Fruit fly (Drosophila melanogaster) whole organism, embryonic: ENCODE measurements around the gene CG14230.
A peak's percentile ranks its signal among the peaks of the same experiment; 100 is the strongest.

Experiments
- BEAF-32 ChIP-seq: fragments of 200-800 bp; sonication (Bioruptor generic); optimal IDR thresholded peaks from 3 replicates; lab custom pipeline; 2017; ENCODE audit warnings: missing biosample characterization, missing genetic modification characterization, mild to moderate bottlenecking, moderate library complexity, missing genetic modification reagents
- Bteb2 ChIP-seq: fragments of 200-800 bp; sonication (Bioruptor generic); optimal IDR thresholded peaks from 2 replicates; lab custom pipeline; 2016; ENCODE audit warnings: missing biosample characterization, missing genetic modification characterization
- CG10267 ChIP-seq: fragments of 200-800 bp; sonication (Bioruptor generic); optimal IDR thresholded peaks from 2 replicates; lab custom pipeline; 2018; ENCODE audit warnings: missing biosample characterization, mild to moderate bottlenecking, missing genetic modification characterization, moderate library complexity
- CG11456 ChIP-seq: fragments of 200-800 bp; sonication (Bioruptor generic); IDR thresholded peaks from 3 replicates; pipeline ENCODE4 v1.3.6; 2022; ENCODE audit warnings: missing biosample characterization, missing genetic modification characterization
- CG11560 ChIP-seq: fragments of 200-800 bp; sonication (Bioruptor generic); IDR thresholded peaks from 3 replicates; pipeline ENCODE4 v1.3.6; 2022; ENCODE audit warnings: missing biosample characterization, missing genetic modification characterization
- CG12769 ChIP-seq: fragments of 200-800 bp; sonication (Bioruptor generic); optimal IDR thresholded peaks from 2 replicates; lab custom pipeline; 2019; ENCODE audit warnings: missing biosample characterization, mild to moderate bottlenecking, missing genetic modification characterization, moderate library complexity
- CG13287 ChIP-seq: fragments of 200-800 bp; sonication (Bioruptor generic); IDR thresholded peaks from 2 replicates; pipeline ENCODE4 v1.3.6; 2022; ENCODE audit warnings: missing biosample characterization, missing genetic modification characterization; ENCODE audit not compliant: partially characterized antibody
- CG13296 ChIP-seq: fragments of 200-800 bp; sonication (Bioruptor generic); optimal IDR thresholded peaks from 3 replicates; lab custom pipeline; 2018; ENCODE audit warnings: missing biosample characterization, mild to moderate bottlenecking, missing genetic modification characterization
- CG15514 ChIP-seq: fragments of 200-800 bp; sonication (Bioruptor generic); optimal IDR thresholded peaks from 3 replicates; lab custom pipeline; 2017; ENCODE audit warnings: missing biosample characterization, missing genetic modification characterization, mild to moderate bottlenecking, moderate library complexity, missing genetic modification reagents
- CG15601 ChIP-seq: fragments of 200-800 bp; sonication (Bioruptor generic); optimal IDR thresholded peaks from 3 replicates; lab custom pipeline; 2019; ENCODE audit warnings: missing biosample characterization, mild to moderate bottlenecking, missing genetic modification characterization, moderate library complexity
- CG17328 ChIP-seq: fragments of 200-800 bp; sonication (Bioruptor generic); IDR thresholded peaks from 2 replicates; pipeline ENCODE4 v1.3.6; 2022; ENCODE audit warnings: missing biosample characterization, missing genetic modification characterization
- CG17802 ChIP-seq: fragments of 200-800 bp; sonication (Bioruptor generic); optimal IDR thresholded peaks from 2 replicates; lab custom pipeline; 2018; ENCODE audit warnings: missing biosample characterization, mild to moderate bottlenecking, missing genetic modification characterization, moderate library complexity
- CG4424 ChIP-seq: fragments of 200-800 bp; sonication (Bioruptor generic); optimal IDR thresholded peaks from 3 replicates; lab custom pipeline; 2016; ENCODE audit warnings: missing biosample characterization, missing genetic modification characterization
- CG4617 ChIP-seq: fragments of 200-800 bp; sonication (Bioruptor generic); optimal IDR thresholded peaks from 3 replicates; lab custom pipeline; 2016; ENCODE audit warnings: missing biosample characterization, missing genetic modification characterization, borderline replicate concordance
- CG5953 ChIP-seq: fragments of 200-800 bp; sonication (Bioruptor generic); IDR thresholded peaks from 2 replicates; pipeline ENCODE4 v1.3.6; 2022; ENCODE audit warnings: missing biosample characterization, missing genetic modification characterization
- Dref ChIP-seq: fragments of 200-800 bp; sonication (Bioruptor generic); IDR thresholded peaks from 2 replicates; pipeline ENCODE4 v1.3.6; 2022; ENCODE audit warnings: missing biosample characterization, missing genetic modification characterization
- E2f2 ChIP-seq: fragments of 200-800 bp; sonication (Bioruptor generic); IDR thresholded peaks from 2 replicates; pipeline ENCODE4 v1.3.6; 2022; ENCODE audit warnings: missing biosample characterization, missing genetic modification characterization
- Hmr ChIP-seq: fragments of 200-800 bp; sonication (Bioruptor generic); optimal IDR thresholded peaks from 3 replicates; lab custom pipeline; 2017; ENCODE audit warnings: mild to moderate bottlenecking, missing biosample characterization, missing genetic modification reagents, missing genetic modification characterization
- Hr78 ChIP-seq, 2 experiments: fragments of 200-800 bp in 1 of 2; fragments of >200 bp in 1 of 2; sonication (Bioruptor generic) in 1 of 2; optimal IDR thresholded peaks; 2 replicates each; lab custom pipeline; 2017 to 2019; ENCODE audit warnings: missing biosample characterization in 2 of 2, missing genetic modification characterization in 2 of 2, mild to moderate bottlenecking in 1 of 2, moderate library complexity in 1 of 2
- Kr ChIP-seq: fragments of 200-800 bp; sonication (Bioruptor generic); optimal IDR thresholded peaks from 2 replicates; lab custom pipeline; 2017; ENCODE audit warnings: missing biosample characterization, mild to moderate bottlenecking, missing genetic modification characterization
- MBD-R2 ChIP-seq: fragments of 200-800 bp; sonication (Bioruptor generic); IDR thresholded peaks from 2 replicates; pipeline ENCODE4 v1.3.6; 2022; ENCODE audit warnings: missing biosample characterization, missing genetic modification characterization
- MESR4 ChIP-seq: fragments of 200-800 bp; sonication (Bioruptor generic); optimal IDR thresholded peaks from 2 replicates; lab custom pipeline; 2018; ENCODE audit warnings: missing biosample characterization, mild to moderate bottlenecking, missing genetic modification characterization, moderate library complexity
- Med ChIP-seq: fragments of 200-800 bp; sonication (Bioruptor generic); peaks from one replicate; lab custom pipeline; 2016; ENCODE audit warnings: missing biosample characterization, missing genetic modification characterization, mild to moderate bottlenecking, inconsistent platforms, moderate library complexity
- Pdp1 ChIP-seq, 2 experiments: fragments of 200-800 bp; sonication (Bioruptor generic); optimal IDR thresholded peaks; 3 replicates each; lab custom pipeline; 2016; ENCODE audit warnings: missing biosample characterization in 2 of 2, missing genetic modification characterization in 2 of 2, mild to moderate bottlenecking in 1 of 2, moderate library complexity in 1 of 2
- Rx ChIP-seq: fragments of 200-800 bp; sonication (Bioruptor generic); IDR thresholded peaks from 2 replicates; pipeline ENCODE4 v1.3.6; 2022; ENCODE audit warnings: missing biosample characterization, missing genetic modification characterization
- Scr ChIP-seq: fragments of 200-800 bp; sonication (Bioruptor generic); IDR thresholded peaks from 2 replicates; pipeline ENCODE4 v1.3.6; 2022; ENCODE audit warnings: missing biosample characterization, missing genetic modification characterization; ENCODE audit not compliant: partially characterized antibody
- Sry-δ ChIP-seq: fragments of 200-800 bp; sonication (Bioruptor generic); optimal IDR thresholded peaks from 2 replicates; lab custom pipeline; 2016; ENCODE audit warnings: missing biosample characterization, missing genetic modification characterization
- Stat92E ChIP-seq, 3 experiments: fragments of >200 bp in 2 of 3; fragments of 200-800 bp in 1 of 3; sonication (Bioruptor generic) in 1 of 3; optimal IDR thresholded peaks; 2 replicates each; lab custom pipeline; 2017 to 2019; ENCODE audit warnings: missing biosample characterization in 3 of 3, missing genetic modification characterization in 3 of 3, mild to moderate bottlenecking in 1 of 3, moderate library complexity in 1 of 3
- YL-1 ChIP-seq: fragments of 200-800 bp; sonication (Bioruptor generic); optimal IDR thresholded peaks from 3 replicates; lab custom pipeline; 2017; ENCODE audit warnings: missing biosample characterization, mild to moderate bottlenecking, missing genetic modification characterization
- amos ChIP-seq: fragments of 200-800 bp; sonication (Bioruptor generic); IDR thresholded peaks from 2 replicates; pipeline ENCODE4 v1.3.6; 2022; ENCODE audit warnings: missing biosample characterization, missing genetic modification characterization; ENCODE audit not compliant: partially characterized antibody
- ftz-f1 ChIP-seq: fragments of 200-800 bp; sonication (Bioruptor generic); optimal IDR thresholded peaks from 2 replicates; lab custom pipeline; 2016; ENCODE audit warnings: missing biosample characterization, missing genetic modification characterization
- gsb-n ChIP-seq: fragments of 200-800 bp; sonication (Bioruptor generic); optimal IDR thresholded peaks from 3 replicates; lab custom pipeline; 2018; ENCODE audit warnings: missing biosample characterization, mild to moderate bottlenecking, missing genetic modification characterization
- knrl ChIP-seq: fragments of 200-800 bp; sonication (Bioruptor generic); IDR thresholded peaks from 3 replicates; pipeline ENCODE4 v1.3.6; 2022; ENCODE audit warnings: missing biosample characterization, missing genetic modification characterization; ENCODE audit not compliant: partially characterized antibody
- nom ChIP-seq: fragments of 200-800 bp; sonication (Bioruptor generic); optimal IDR thresholded peaks from 2 replicates; lab custom pipeline; 2017; ENCODE audit warnings: missing biosample characterization, missing genetic modification characterization, mild to moderate bottlenecking, moderate library complexity, missing genetic modification reagents
- phol ChIP-seq: fragments of 200-800 bp; sonication (Bioruptor generic); optimal IDR thresholded peaks from 3 replicates; lab custom pipeline; 2018; ENCODE audit warnings: missing biosample characterization, mild to moderate bottlenecking, missing genetic modification characterization, moderate library complexity
- pzg ChIP-seq: fragments of 200-800 bp; sonication (Bioruptor generic); optimal IDR thresholded peaks from 3 replicates; lab custom pipeline; 2018; ENCODE audit warnings: missing biosample characterization, mild to moderate bottlenecking, missing genetic modification characterization, moderate library complexity
- sd ChIP-seq: fragments of 200-800 bp; sonication (Bioruptor generic); optimal IDR thresholded peaks from 3 replicates; lab custom pipeline; 2018; ENCODE audit warnings: missing biosample characterization, mild to moderate bottlenecking, missing genetic modification characterization, moderate library complexity
- sna ChIP-seq: fragments of 200-800 bp; sonication (Bioruptor generic); IDR thresholded peaks from 2 replicates; pipeline ENCODE4 v1.3.6; 2022; ENCODE audit warnings: missing biosample characterization, missing genetic modification characterization; ENCODE audit not compliant: partially characterized antibody
- sob ChIP-seq: fragments of 200-800 bp; sonication (Bioruptor generic); IDR thresholded peaks from 2 replicates; pipeline ENCODE4 v1.3.6; 2022; ENCODE audit warnings: missing biosample characterization, missing genetic modification characterization
- trem ChIP-seq: fragments of 200-800 bp; optimal IDR thresholded peaks from 3 replicates; lab custom pipeline; 2019; ENCODE audit warnings: missing biosample characterization, mild to moderate bottlenecking, missing genetic modification characterization, moderate library complexity
- ttk ChIP-seq: fragments of 200-800 bp; sonication (Bioruptor generic); IDR thresholded peaks from 2 replicates; pipeline ENCODE4 v2.1.2; 2022; ENCODE audit warnings: missing biosample characterization, missing genetic modification characterization
- tup ChIP-seq: fragments of 200-800 bp; sonication (Bioruptor generic); optimal IDR thresholded peaks from 2 replicates; lab custom pipeline; 2016; ENCODE audit warnings: missing biosample characterization, mild to moderate bottlenecking, missing genetic modification characterization, moderate library complexity
- tx ChIP-seq: fragments of 200-800 bp; sonication (Bioruptor generic); optimal IDR thresholded peaks from 2 replicates; lab custom pipeline; 2016; ENCODE audit warnings: missing biosample characterization, missing genetic modification characterization
- unc-4 ChIP-seq: fragments of 200-800 bp; sonication (Bioruptor generic); IDR thresholded peaks from 2 replicates; pipeline ENCODE4 v1.3.6; 2022; ENCODE audit warnings: missing biosample characterization, missing genetic modification characterization; ENCODE audit not compliant: partially characterized antibody

Gene CG14230

DNA sequence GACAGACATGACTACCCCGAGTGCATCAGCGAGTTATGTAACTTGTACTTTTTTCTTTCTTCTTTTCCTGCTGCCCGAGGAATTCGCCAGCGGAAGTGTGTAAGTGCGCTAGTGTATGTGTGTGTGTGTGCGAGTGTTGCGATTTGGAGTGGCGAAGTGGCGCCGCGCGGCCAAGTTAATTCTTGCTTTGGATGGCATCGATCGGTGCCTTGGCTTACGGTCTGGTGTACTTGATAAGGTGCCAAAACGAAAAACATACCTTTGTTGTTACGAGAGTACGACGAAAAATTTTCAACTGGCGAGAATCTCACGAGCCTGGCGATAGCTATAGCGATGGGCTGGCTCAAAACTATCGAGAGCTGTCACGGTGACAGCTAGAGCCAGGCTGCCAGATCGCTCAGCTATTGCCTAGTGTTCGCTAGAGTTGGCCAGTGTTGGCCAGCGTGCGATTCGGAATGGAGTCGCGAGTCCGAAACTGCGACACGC is 40.1 kb downstream of the CG14230 start, which contains the start of the genes CG18809, COX6B, CG33932 and Rpp20 (continued):
- peak; percentile 61 for TF ChIP-seq CG17328 (GFP tag; lab: Robert Waterston, UW)

- TF ChIP-seq Sry-δ (GFP tag; lab: Kevin White, UChicago): peak; percentile 56
- peak; percentile 43 for TF ChIP-seq CG12769 (tag; lab: Kevin White, UChicago)
- no peak for TF ChIP-seq Hr78 (GFP tag; optimal IDR thresholded peaks at IDR 0.05; lab: Kevin White, UChicago)
- TF ChIP-seq Med (GFP tag; lab: Kevin White, UChicago): peak; percentile 28
- peak; percentile 7 for TF ChIP-seq trem (tag; lab: Kevin White, UChicago)
- peak; percentile 50 for TF ChIP-seq YL-1 (GFP tag; lab: Kevin White, UChicago)
- peak; percentile 48 for TF ChIP-seq Scr
- no peak for TF ChIP-seq tup (GFP tag; lab: Kevin White, UChicago)
- TF ChIP-seq CG13287 (GFP tag; lab: Robert Waterston, UW): peak; percentile 19; the same call in 1 of the 2 replicates
- peak; percentile 35; the same call in 1 of the 2 replicates for TF ChIP-seq MBD-R2 (GFP tag; lab: Robert Waterston, UW)
- TF ChIP-seq Rx (GFP tag; lab: Robert Waterston, UW): no peak
- peak; percentile 35 for TF ChIP-seq E2f2 (GFP tag; lab: Robert Waterston, UW)
- no peak for TF ChIP-seq CG17802
- TF ChIP-seq Kr (GFP tag; lab: Kevin White, UChicago): no peak
- peak; percentile 30 for TF ChIP-seq CG4617 (GFP tag; lab: Kevin White, UChicago)
- TF ChIP-seq Bteb2 (GFP tag; lab: Kevin White, UChicago): no peak
- peak; percentile 1 for TF ChIP-seq phol (tag; lab: Kevin White, UChicago)
- no peak for TF ChIP-seq Hmr
- TF ChIP-seq unc-4 (GFP tag; lab: Robert Waterston, UW): peak; percentile 18; the same call in 1 of the 2 replicates
- 0 out of 2 replicates have a peak, but pooled peaks have one; percentile 14 for TF ChIP-seq sob
- TF ChIP-seq CG11560 (tag; lab: Robert Waterston, UW): peak; percentile 62; the same call in 1 of the 3 replicates
- peak; percentile 69 for TF ChIP-seq ftz-f1 (GFP tag; lab: Kevin White, UChicago)
- peak; percentile 33 for TF ChIP-seq sd (tag; lab: Kevin White, UChicago)
- no peak for TF ChIP-seq CG11456 (GFP tag; lab: Robert Waterston, UW)
- TF ChIP-seq Pdp1 (GFP tag; optimal IDR thresholded peaks at IDR 0.05; lab: Kevin White, UChicago): peak in 1 of 2 experiments; percentile 95
- TF ChIP-seq nom (GFP tag; lab: Kevin White, UChicago): no peak
- TF ChIP-seq CG13296 (GFP tag; lab: Kevin White, UChicago): no peak
- peak; percentile 37 for TF ChIP-seq pzg (GFP tag; lab: Kevin White, UChicago)
- TF ChIP-seq CG5953: no peak
- TF ChIP-seq ttk (GFP tag; lab: Robert Waterston, UW): no peak
- TF ChIP-seq CG10267 (tag; lab: Kevin White, UChicago): peak; percentile 79
- peak; percentile 37; the same call in 1 of the 3 replicates for TF ChIP-seq knrl
- peak; percentile 51 for TF ChIP-seq gsb-n
- peak; percentile 45; the same call in 1 of the 2 replicates for TF ChIP-seq Dref (GFP tag; lab: Robert Waterston, UW)
- peak; percentile 86 for TF ChIP-seq MESR4 (GFP tag; lab: Kevin White, UChicago)
- TF ChIP-seq sna: 0 out of 2 replicates have a peak, but pooled peaks have one; percentile 14
- no peak for TF ChIP-seq CG4424 (GFP tag; lab: Kevin White, UChicago)
- no peak for TF ChIP-seq CG15601 (tag; lab: Kevin White, UChicago)
- TF ChIP-seq tx (GFP tag; lab: Kevin White, UChicago): peak; percentile 52
- TF ChIP-seq CG15514 (GFP tag; lab: Kevin White, UChicago): peak; percentile 36
- peak; percentile 57 for TF ChIP-seq BEAF-32 (GFP tag; lab: Kevin White, UChicago)
- TF ChIP-seq Stat92E (GFP tag; optimal IDR thresholded peaks at IDR 0.05; lab: Kevin White, UChicago): peak in 1 of 3 experiments; percentile 33
- peak; percentile 32; the same call in 1 of the 2 replicates for TF ChIP-seq amos (GFP tag; lab: Robert Waterston, UW)
Observed at dm6 chrX:19745908-19746604, 42.1 kb downstream of the CG14230 start, which contains the start of gene parvin. TSS of gene parvin (plus strand) at chrX:19746041.
